Worm (Caenorhabditis elegans): ENCODE measurements around the gene hsp-3.
A peak's percentile ranks its signal among the peaks of the same experiment; 100 is the strongest.

hsp-3 gene

ce11 chrX:6128225-6128686 lies 36.3 kb upstream of the hsp-3 start, which contains the start of gene C15H9.9 (continued):
- TF ChIP-seq hlh-30 (tag; optimal IDR thresholded peaks at IDR 0.05; ENCODE audit: insufficient read depth), result peak; percentile 2
- no peak for TF ChIP-seq fkh-10 (GFP tag; optimal IDR thresholded peaks at IDR 0.05)
- peak; percentile 44; the same call in 1 of the 2 replicates for TF ChIP-seq dmd-6 (GFP tag; IDR thresholded peaks at IDR 0.05)
- TF ChIP-seq R02D3.7 (tag; optimal IDR thresholded peaks at IDR 0.05), result no peak
- TF ChIP-seq lim-7 (GFP tag; IDR thresholded peaks at IDR 0.05), result no peak
- no peak for TF ChIP-seq aly-2 (tag; optimal IDR thresholded peaks at IDR 0.05)
- TF ChIP-seq madf-9 (GFP tag; conservative IDR thresholded peaks at IDR 0.05), result 0 out of 2 replicates have a peak, but pooled peaks have one; percentile 13
- TF ChIP-seq sdz-12 (GFP tag; optimal IDR thresholded peaks at IDR 0.05), result no peak
- TF ChIP-seq cey-2 (tag; optimal IDR thresholded peaks at IDR 0.05; ENCODE audit: borderline replicate concordance, insufficient read depth), result no peak
- TF ChIP-seq egl-27 (tag; optimal IDR thresholded peaks at IDR 0.05), result no peak
- TF ChIP-seq mdl-1 (tag; optimal IDR thresholded peaks at IDR 0.05), result peak in 1 of 2 experiments; percentile 9
- TF ChIP-seq hmg-1.1 (GFP tag; IDR thresholded peaks at IDR 0.05), result peak; percentile 52; the same call in 1 of the 2 replicates
- TF ChIP-seq gei-8 (GFP tag; optimal IDR thresholded peaks at IDR 0.05), result no peak
- TF ChIP-seq mdt-29 (GFP tag; IDR thresholded peaks at IDR 0.05), result no peak
- TF ChIP-seq lsy-2 (tag; optimal IDR thresholded peaks at IDR 0.05), result peak in 1 of 2 experiments; percentile 35
- TF ChIP-seq unc-39 (tag; optimal IDR thresholded peaks at IDR 0.05), result no peak
- TF ChIP-seq lin-29 (GFP tag; IDR thresholded peaks at IDR 0.05), result no peak
- no peak for TF ChIP-seq tra-1 (GFP tag; IDR thresholded peaks at IDR 0.05)
- no peak for TF ChIP-seq nhr-237 (tag; optimal IDR thresholded peaks at IDR 0.05)
- TF ChIP-seq unc-130 (GFP tag; optimal IDR thresholded peaks at IDR 0.05), result no peak
- no peak for TF ChIP-seq ceh-28 (tag; optimal IDR thresholded peaks at IDR 0.05)
- no peak for TF ChIP-seq dmd-9 (GFP tag; IDR thresholded peaks at IDR 0.05)
- TF ChIP-seq unc-62 (GFP tag; optimal IDR thresholded peaks at IDR 0.05 in 1 of 2), result peak in 1 of 2 experiments; percentile 24
- TF ChIP-seq unc-62 (tag; optimal IDR thresholded peaks at IDR 0.05), result no peak
- TF ChIP-seq aha-1 (tag), result peak; percentile 98
- TF ChIP-seq jun-1 (tag; optimal IDR thresholded peaks at IDR 0.05), result no peak
- TF ChIP-seq dve-1 (tag; optimal IDR thresholded peaks at IDR 0.05; ENCODE audit: insufficient read depth), result no peak
- TF ChIP-seq php-3 (GFP tag; IDR thresholded peaks at IDR 0.05), result 0 out of 2 replicates have a peak, but pooled peaks have one; percentile 17
- TF ChIP-seq saeg-2 (GFP tag; IDR thresholded peaks at IDR 0.05), result no peak
- TF ChIP-seq ztf-11 (tag; optimal IDR thresholded peaks at IDR 0.05), result no peak
- peak; percentile 17 for TF ChIP-seq lin-13 (GFP tag; optimal IDR thresholded peaks at IDR 0.05)
- TF ChIP-seq T20F7.1 (GFP tag; optimal IDR thresholded peaks at IDR 0.05), result no peak
- TF ChIP-seq nhr-111 (GFP tag; optimal IDR thresholded peaks at IDR 0.05), result no peak
- TF ChIP-seq mes-2 (tag; optimal IDR thresholded peaks at IDR 0.05; ENCODE audit: poor library complexity, severe bottlenecking), result peak; percentile 33
- TF ChIP-seq F37D6.2 (tag; optimal IDR thresholded peaks at IDR 0.05), result peak; percentile 21
- no peak for TF ChIP-seq ceh-32 (tag; optimal IDR thresholded peaks at IDR 0.05; ENCODE audit: poor library complexity)
- no peak for TF ChIP-seq tag-97 (GFP tag; IDR thresholded peaks at IDR 0.05)
- TF ChIP-seq mep-1 (tag; optimal IDR thresholded peaks at IDR 0.05), result peak; percentile 37
- no peak for TF ChIP-seq ceh-82 (tag; optimal IDR thresholded peaks at IDR 0.05)
- 0 out of 2 replicates have a peak, but pooled peaks have one; percentile 9 for TF ChIP-seq T26A8.4 (GFP tag; IDR thresholded peaks at IDR 0.05)
- TF ChIP-seq lin-39 (tag; optimal IDR thresholded peaks at IDR 0.05), result no peak
- TF ChIP-seq nhr-28 (tag; optimal IDR thresholded peaks at IDR 0.05), result peak; percentile 38
- TF ChIP-seq hlh-11 (tag; optimal IDR thresholded peaks at IDR 0.05), result peak; percentile 42
- TF ChIP-seq pqm-1 (tag; optimal IDR thresholded peaks at IDR 0.05), result no peak
